Fruit fly (Drosophila melanogaster): ENCODE data around the gene CG12237.

The CG12237 gene

dm6 chrX:19604997-19605396 is 37.7 kb downstream of the CG12237 start, which contains the start of gene CG14207 (continued):
- no peak for TF ChIP-seq Dfd (GFP tag; optimal IDR thresholded peaks at IDR 0.05)
- no peak for TF ChIP-seq klu (GFP tag; IDR thresholded peaks at IDR 0.05)
- no peak for TF ChIP-seq CG12236 (GFP tag; optimal IDR thresholded peaks at IDR 0.05)
- peak; percentile 22 for TF ChIP-seq sqz (GFP tag; optimal IDR thresholded peaks at IDR 0.05)
- no peak for TF ChIP-seq CG12155 (GFP tag; optimal IDR thresholded peaks at IDR 0.05)
- TF ChIP-seq CG9215 (GFP tag; IDR thresholded peaks at IDR 0.05), result no peak
- no peak for TF ChIP-seq slp2 (GFP tag; optimal IDR thresholded peaks at IDR 0.05)
- TF ChIP-seq CG32767 (GFP tag; IDR thresholded peaks at IDR 0.05), result peak; percentile 24; the same call in 1 of the 2 replicates
- TF ChIP-seq seq (GFP tag; IDR thresholded peaks at IDR 0.05), result no peak
- peak; percentile 59; the same call in 1 of the 2 replicates for TF ChIP-seq CG42726 (GFP tag; IDR thresholded peaks at IDR 0.05; ENCODE audit: partially characterized antibody)
- TF ChIP-seq CG16813 (GFP tag; IDR thresholded peaks at IDR 0.05; ENCODE audit: partially characterized antibody), result peak; percentile 62; the same call in 2 of the 3 replicates
- no peak for TF ChIP-seq da (GFP tag; optimal IDR thresholded peaks at IDR 0.05)
- peak; percentile 73 for TF ChIP-seq CG34224 (GFP tag; IDR thresholded peaks at IDR 0.05; ENCODE audit: partially characterized antibody)
- peak; percentile 86 for TF ChIP-seq CG2116 (GFP tag; optimal IDR thresholded peaks at IDR 0.05)
- TF ChIP-seq hb (GFP tag; IDR thresholded peaks at IDR 0.05; ENCODE audit: partially characterized antibody), result peak; percentile 75; the same call in 2 of the 3 replicates
- no peak for TF ChIP-seq CG11723 (GFP tag; optimal IDR thresholded peaks at IDR 0.05)
- no peak for TF ChIP-seq CG1792 (GFP tag; optimal IDR thresholded peaks at IDR 0.05)
- no peak for TF ChIP-seq CG12769 (tag; optimal IDR thresholded peaks at IDR 0.05)
- no peak for TF ChIP-seq vfl (GFP tag; optimal IDR thresholded peaks at IDR 0.05)
- no peak for TF ChIP-seq tll (GFP tag; optimal IDR thresholded peaks at IDR 0.05)
- no peak for TF ChIP-seq dmrt11E (tag; optimal IDR thresholded peaks at IDR 0.05)
- TF ChIP-seq chinmo (GFP tag; IDR thresholded peaks at IDR 0.05; ENCODE audit: partially characterized antibody), result peak; percentile 84; the same call in 2 of the 4 replicates
- TF ChIP-seq CG17186 (GFP tag; optimal IDR thresholded peaks at IDR 0.05), result peak; percentile 23
- TF ChIP-seq CG10366 (GFP tag; IDR thresholded peaks at IDR 0.05), result no peak
- peak; percentile 88 for TF ChIP-seq E2f2 (GFP tag; IDR thresholded peaks at IDR 0.05)
- TF ChIP-seq stc (GFP tag; IDR thresholded peaks at IDR 0.05), result no peak
- TF ChIP-seq CG17361 (GFP tag; IDR thresholded peaks at IDR 0.05), result 0 out of 3 replicates have a peak, but pooled peaks have one; percentile 19
- peak; percentile 12 for TF ChIP-seq CG5180 (GFP tag; optimal IDR thresholded peaks at IDR 0.05)
- no peak for TF ChIP-seq zfh2 (GFP tag; optimal IDR thresholded peaks at IDR 0.05)
- peak; percentile 86 for TF ChIP-seq Opbp (GFP tag; IDR thresholded peaks at IDR 0.05; ENCODE audit: partially characterized antibody)
- no peak for TF ChIP-seq sc (optimal IDR thresholded peaks at IDR 0.05)
- TF ChIP-seq sc (GFP tag; optimal IDR thresholded peaks at IDR 0.05), result no peak
- no peak for TF ChIP-seq CG13424 (tag; optimal IDR thresholded peaks at IDR 0.05)
- no peak for TF ChIP-seq Ets65A (GFP tag)
- TF ChIP-seq Dek (tag; optimal IDR thresholded peaks at IDR 0.05), result peak; percentile 14
- TF ChIP-seq CrebB (tag; optimal IDR thresholded peaks at IDR 0.05), result peak; percentile 17
- TF ChIP-seq Max (GFP tag; optimal IDR thresholded peaks at IDR 0.05), result no peak
- TF ChIP-seq mirr (GFP tag; optimal IDR thresholded peaks at IDR 0.05), result peak; percentile 8
- peak; percentile 51 for TF ChIP-seq pzg (GFP tag; optimal IDR thresholded peaks at IDR 0.05)
- no peak for TF ChIP-seq CG5245 (GFP tag; optimal IDR thresholded peaks at IDR 0.05)

dm6 chrX:19603953-19604352 is 38.7 kb downstream of the CG12237 start:
- TF ChIP-seq fru (optimal IDR thresholded peaks at IDR 0.05) (no peak), slou (GFP tag; optimal IDR thresholded peaks at IDR 0.05) (peak; percentile 70), onecut (GFP tag; IDR thresholded peaks at IDR 0.05) (peak; percentile 54), Chrac-16 (GFP tag; optimal IDR thresholded peaks at IDR 0.05) (peak; percentile 63), repo (GFP tag; optimal IDR thresholded peaks at IDR 0.05) (peak; percentile 43), CG18599 (GFP tag; optimal IDR thresholded peaks at IDR 0.05) (peak; percentile 81), Hmx (GFP tag; optimal IDR thresholded peaks at IDR 0.05) (no peak), CG8359 (GFP tag; optimal IDR thresholded peaks at IDR 0.05; ENCODE audit: borderline replicate concordance) (no peak), tio (GFP tag; optimal IDR thresholded peaks at IDR 0.05) (peak; percentile 72), sqz (GFP tag; optimal IDR thresholded peaks at IDR 0.05) (peak; percentile 5), CG8290 (GFP tag; optimal IDR thresholded peaks at IDR 0.05) (peak; percentile 25), CG8290 (tag; optimal IDR thresholded peaks at IDR 0.05) (peak in 1 of 2 experiments; percentile 84), chm (GFP tag; IDR thresholded peaks at IDR 0.05) (peak; percentile 77), sob (GFP tag; IDR thresholded peaks at IDR 0.05) (peak; percentile 84), Myb (GFP tag; optimal IDR thresholded peaks at IDR 0.05) (peak; percentile 19)

Data from whole organism, embryonic.